Fruit fly (Drosophila melanogaster): ENCODE measurements around the gene Pfdn2.

Pfdn2 gene

dm6 chr3L:11074043-11074853 is at the start of gene Pfdn2, which contains the start of gene Noc1:
Gene Pfdn2, minus strand, starts transcription at chr3L:11074388.
Gene Noc1, plus strand, starts transcription at chr3L:11074769.
- TF ChIP-seq bab1 (GFP tag; optimal IDR thresholded peaks at IDR 0.05) (peak; percentile 35), CG33017 (tag; optimal IDR thresholded peaks at IDR 0.05) (peak; percentile 39), ovo (GFP tag; optimal IDR thresholded peaks at IDR 0.05) (peak; percentile 43), tj (GFP tag; optimal IDR thresholded peaks at IDR 0.05) (no peak), cic (GFP tag; optimal IDR thresholded peaks at IDR 0.05) (no peak), CG14711 (tag; optimal IDR thresholded peaks at IDR 0.05) (peak; percentile 34), CG7045 (GFP tag; optimal IDR thresholded peaks at IDR 0.05) (no peak), toe (GFP tag; optimal IDR thresholded peaks at IDR 0.05) (no peak), Mnt (GFP tag; optimal IDR thresholded peaks at IDR 0.05) (peak; percentile 92), CG11617 (GFP tag; optimal IDR thresholded peaks at IDR 0.05) (peak; percentile 52), Clk (GFP tag; optimal IDR thresholded peaks at IDR 0.05) (no peak), Hr96 (GFP tag; optimal IDR thresholded peaks at IDR 0.05) (no peak), Crg-1 (GFP tag; optimal IDR thresholded peaks at IDR 0.05) (no peak), CG1620 (GFP tag; optimal IDR thresholded peaks at IDR 0.05) (no peak), CG5204 (GFP tag; optimal IDR thresholded peaks at IDR 0.05) (no peak), CG7101 (tag; optimal IDR thresholded peaks at IDR 0.05) (peak; percentile 66), cnc (optimal IDR thresholded peaks at IDR 0.05) (no peak), pad (GFP tag; optimal IDR thresholded peaks at IDR 0.05) (no peak), CG12768 (GFP tag; optimal IDR thresholded peaks at IDR 0.05) (no peak), kay (GFP tag; ENCODE audit: borderline replicate concordance) (no peak)

- peak; percentile 24 for TF ChIP-seq ovo (GFP tag; optimal IDR thresholded peaks at IDR 0.05)
- TF ChIP-seq CG7045 (GFP tag; optimal IDR thresholded peaks at IDR 0.05): no peak
- TF ChIP-seq pad (GFP tag; optimal IDR thresholded peaks at IDR 0.05): peak; percentile 67
Measured at dm6 chr3L:11123598-11124284, 49.6 kb upstream of the Pfdn2 start.

- TF ChIP-seq Mnt (GFP tag; optimal IDR thresholded peaks at IDR 0.05) (peak; percentile 73), Hr96 (GFP tag; optimal IDR thresholded peaks at IDR 0.05) (peak; percentile 24), Crg-1 (GFP tag; optimal IDR thresholded peaks at IDR 0.05) (no peak), tj (GFP tag; optimal IDR thresholded peaks at IDR 0.05) (peak; percentile 26), cic (GFP tag; optimal IDR thresholded peaks at IDR 0.05) (peak; percentile 73), CG12768 (GFP tag; optimal IDR thresholded peaks at IDR 0.05) (no peak), pad (GFP tag; optimal IDR thresholded peaks at IDR 0.05) (no peak), bab1 (GFP tag; optimal IDR thresholded peaks at IDR 0.05) (peak; percentile 71), ovo (GFP tag; optimal IDR thresholded peaks at IDR 0.05) (no peak), Clk (GFP tag; optimal IDR thresholded peaks at IDR 0.05) (no peak), toe (GFP tag; optimal IDR thresholded peaks at IDR 0.05) (no peak), CG33017 (tag; optimal IDR thresholded peaks at IDR 0.05) (no peak), CG11617 (GFP tag; optimal IDR thresholded peaks at IDR 0.05) (peak; percentile 47), CG7101 (tag; optimal IDR thresholded peaks at IDR 0.05) (peak; percentile 45), CG1620 (GFP tag; optimal IDR thresholded peaks at IDR 0.05) (peak; percentile 51), CG5204 (GFP tag; optimal IDR thresholded peaks at IDR 0.05) (no peak), cnc (optimal IDR thresholded peaks at IDR 0.05) (peak in 1 of 2 experiments; percentile 21), CG7045 (GFP tag; optimal IDR thresholded peaks at IDR 0.05) (no peak), kay (GFP tag; ENCODE audit: borderline replicate concordance) (no peak), CG14711 (tag; optimal IDR thresholded peaks at IDR 0.05) (no peak)
Measured at dm6 chr3L:11123088-11123487, 48.9 kb upstream of the Pfdn2 start, which contains the start of the genes Ufd1 and NaPi-III. Gene Ufd1, minus strand, starts transcription at chr3L:11123216. Gene NaPi-III, plus strand, starts transcription at chr3L:11123348.

- TF ChIP-seq CG12768 (GFP tag; optimal IDR thresholded peaks at IDR 0.05) (peak; percentile 85), CG11617 (GFP tag; optimal IDR thresholded peaks at IDR 0.05) (peak; percentile 89), kay (GFP tag; ENCODE audit: borderline replicate concordance) (peak; percentile 98), bab1 (GFP tag; optimal IDR thresholded peaks at IDR 0.05) (peak; percentile 31), CG7101 (tag; optimal IDR thresholded peaks at IDR 0.05) (peak; percentile 7), Clk (GFP tag; optimal IDR thresholded peaks at IDR 0.05) (peak; percentile 7), Mnt (GFP tag; optimal IDR thresholded peaks at IDR 0.05) (peak; percentile 91), Hr96 (GFP tag; optimal IDR thresholded peaks at IDR 0.05) (peak; percentile 57), CG14711 (tag; optimal IDR thresholded peaks at IDR 0.05) (peak; percentile 51), ovo (GFP tag; optimal IDR thresholded peaks at IDR 0.05) (peak; percentile 9), pad (GFP tag; optimal IDR thresholded peaks at IDR 0.05) (no peak), CG33017 (tag; optimal IDR thresholded peaks at IDR 0.05) (peak; percentile 72), cic (GFP tag; optimal IDR thresholded peaks at IDR 0.05) (peak; percentile 93), Crg-1 (GFP tag; optimal IDR thresholded peaks at IDR 0.05) (peak; percentile 15), CG5204 (GFP tag; optimal IDR thresholded peaks at IDR 0.05) (no peak), CG7045 (GFP tag; optimal IDR thresholded peaks at IDR 0.05) (peak; percentile 71), CG1620 (GFP tag; optimal IDR thresholded peaks at IDR 0.05) (peak; percentile 64), toe (GFP tag; optimal IDR thresholded peaks at IDR 0.05) (peak; percentile 58), cnc (optimal IDR thresholded peaks at IDR 0.05) (no peak), tj (GFP tag; optimal IDR thresholded peaks at IDR 0.05) (peak; percentile 88)
Measured at dm6 chr3L:11120419-11120958, 46.3 kb upstream of the Pfdn2 start, which contains the start of the genes FoxK and mRpL2. Gene FoxK, minus strand, starts transcription at chr3L:11120783. Gene mRpL2, plus strand, starts transcription at chr3L:11120847.

dm6 chr3L:11119901-11120418 is 45.8 kb upstream of the Pfdn2 start:
- TF ChIP-seq ovo (GFP tag; optimal IDR thresholded peaks at IDR 0.05): peak; percentile 47
- TF ChIP-seq CG11617 (GFP tag; optimal IDR thresholded peaks at IDR 0.05): no peak
- TF ChIP-seq cic (GFP tag; optimal IDR thresholded peaks at IDR 0.05): no peak
